Worm (Caenorhabditis elegans) whole organism, L2 larva: Measurements from ENCODE around the gene F14D7.3.

Source experiments
- C34F6.9 ChIP-seq: fragments of 150-350 bp; optimal IDR thresholded peaks from 2 replicates; lab custom pipeline; 2014; ENCODE audit warnings: missing biosample characterization, missing genetic modification characterization
- F13H6.1 ChIP-seq: sonication (generic microtip); optimal IDR thresholded peaks from 2 replicates; lab custom pipeline; 2016; ENCODE audit warnings: missing genetic modification characterization, missing compliant biosample characterization
- R02D3.7 ChIP-seq: fragments of 150-350 bp; optimal IDR thresholded peaks from 2 replicates; lab custom pipeline; 2014; ENCODE audit warnings: missing biosample characterization, missing genetic modification characterization
- Y55F3AM.14 ChIP-seq: fragments of 200-800 bp; sonication (Bioruptor generic); optimal IDR thresholded peaks from 2 replicates; lab custom pipeline; 2018; ENCODE audit warnings: mild to moderate bottlenecking, missing genetic modification characterization, missing compliant biosample characterization
- ZK546.5 ChIP-seq: sonication (generic microtip); optimal IDR thresholded peaks from 2 replicates; lab custom pipeline; 2017; ENCODE audit warnings: missing biosample characterization, missing genetic modification characterization
- alr-1 ChIP-seq: fragments of 150-350 bp; optimal IDR thresholded peaks from 2 replicates; lab custom pipeline; 2014; ENCODE audit warnings: missing biosample characterization, missing genetic modification characterization
- aly-2 ChIP-seq: fragments of 150-350 bp; optimal IDR thresholded peaks from 2 replicates; lab custom pipeline; 2014; ENCODE audit warnings: missing biosample characterization, missing genetic modification characterization
- ama-1 ChIP-seq: fragments of 150-350 bp; optimal IDR thresholded peaks from 2 replicates; lab custom pipeline; 2018; ENCODE audit warnings: inconsistent platforms
- blmp-1 ChIP-seq: sonication (generic microtip); optimal IDR thresholded peaks from 2 replicates; lab custom pipeline; 2017; ENCODE audit warnings: missing genetic modification characterization, mild to moderate bottlenecking, missing compliant biosample characterization, antibody characterized with exemption, moderate library complexity; ENCODE audit not compliant: insufficient read depth
- crh-2 ChIP-seq: sonication (generic microtip); optimal IDR thresholded peaks from 2 replicates; lab custom pipeline; 2017; ENCODE audit warnings: missing biosample characterization, missing genetic modification characterization
- dmd-4 ChIP-seq: sonication (generic microtip); optimal IDR thresholded peaks from 2 replicates; lab custom pipeline; 2017; ENCODE audit warnings: missing biosample characterization, missing genetic modification characterization
- egl-27 ChIP-seq: sonication (generic microtip); optimal IDR thresholded peaks from 3 replicates; lab custom pipeline; 2017; ENCODE audit warnings: missing biosample characterization, missing genetic modification reagents, missing genetic modification characterization
- fos-1 ChIP-seq: fragments of 150-350 bp; optimal IDR thresholded peaks from 2 replicates; lab custom pipeline; 2014; ENCODE audit warnings: missing biosample characterization, missing genetic modification characterization
- gmeb-1 ChIP-seq: fragments of 150-350 bp; optimal IDR thresholded peaks from 2 replicates; lab custom pipeline; 2014; ENCODE audit warnings: missing biosample characterization, missing genetic modification characterization
- lin-13 ChIP-seq: fragments of 150-350 bp; optimal IDR thresholded peaks from 2 replicates; lab custom pipeline; 2014; ENCODE audit warnings: missing biosample characterization, missing genetic modification reagents, missing genetic modification characterization
- lin-39 ChIP-seq: fragments of 150-350 bp; optimal IDR thresholded peaks from 2 replicates; lab custom pipeline; 2014; ENCODE audit warnings: missing biosample characterization, missing genetic modification reagents, missing genetic modification characterization
- lsy-2 ChIP-seq, 2 experiments: fragments of 150-350 bp in 1 of 2; sonication (generic microtip) in 1 of 2; optimal IDR thresholded peaks; 2 replicates each; lab custom pipeline; 2014 to 2017; ENCODE audit warnings: missing biosample characterization in 2 of 2, missing genetic modification characterization in 2 of 2
- mab-5 ChIP-seq: fragments of 150-350 bp; optimal IDR thresholded peaks from 2 replicates; lab custom pipeline; 2014; ENCODE audit warnings: missing biosample characterization, missing genetic modification characterization
- nhr-10 ChIP-seq: sonication (generic microtip); optimal IDR thresholded peaks from 2 replicates; lab custom pipeline; 2017; ENCODE audit warnings: missing biosample characterization, missing genetic modification characterization
- nhr-11 ChIP-seq: fragments of 150-350 bp; optimal IDR thresholded peaks from 2 replicates; lab custom pipeline; 2014; ENCODE audit warnings: missing biosample characterization, missing genetic modification characterization
- nhr-12 ChIP-seq: fragments of 150-350 bp; optimal IDR thresholded peaks from 2 replicates; lab custom pipeline; 2014; ENCODE audit warnings: missing biosample characterization, missing genetic modification characterization
- nhr-129 ChIP-seq: fragments of 150-350 bp; optimal IDR thresholded peaks from 2 replicates; lab custom pipeline; 2014; ENCODE audit warnings: missing biosample characterization, missing genetic modification characterization
- nhr-23 ChIP-seq: fragments of 150-350 bp; optimal IDR thresholded peaks from 2 replicates; lab custom pipeline; 2014; ENCODE audit warnings: missing biosample characterization, missing genetic modification reagents, missing genetic modification characterization
- nhr-25 ChIP-seq: fragments of 150-350 bp; sonication (generic microtip); optimal IDR thresholded peaks from 3 replicates; lab custom pipeline; 2014; ENCODE audit warnings: missing biosample characterization, missing genetic modification characterization
- nhr-6 ChIP-seq: fragments of 150-350 bp; optimal IDR thresholded peaks from 2 replicates; lab custom pipeline; 2014; ENCODE audit warnings: missing biosample characterization, missing genetic modification characterization
- sem-4 ChIP-seq: fragments of 150-350 bp; optimal IDR thresholded peaks from 2 replicates; lab custom pipeline; 2014; ENCODE audit warnings: missing biosample characterization, missing genetic modification reagents, missing genetic modification characterization
- skn-1 ChIP-seq: sonication (generic microtip); optimal IDR thresholded peaks from 2 replicates; lab custom pipeline; 2017; ENCODE audit warnings: missing biosample characterization, missing genetic modification characterization
- sma-3 ChIP-seq: sonication (generic microtip); optimal IDR thresholded peaks from 2 replicates; lab custom pipeline; 2016; ENCODE audit warnings: missing genetic modification reagents, missing genetic modification characterization, missing compliant biosample characterization
- sma-9 ChIP-seq, 2 experiments: fragments of 150-350 bp in 1 of 2; sonication (generic microtip) in 1 of 2; optimal IDR thresholded peaks; 2 replicates each; lab custom pipeline; 2014 to 2016; ENCODE audit warnings: missing genetic modification characterization in 2 of 2, mild to moderate bottlenecking in 1 of 2, missing biosample characterization in 1 of 2, missing compliant biosample characterization in 1 of 2, missing genetic modification reagents in 1 of 2, moderate library complexity in 1 of 2
- snpc-4 ChIP-seq: fragments of 150-350 bp; optimal IDR thresholded peaks from 2 replicates; lab custom pipeline; 2014; ENCODE audit warnings: missing biosample characterization, missing genetic modification characterization
- unc-39 ChIP-seq: fragments of 150-350 bp; optimal IDR thresholded peaks from 2 replicates; lab custom pipeline; 2014; ENCODE audit warnings: missing biosample characterization, missing genetic modification characterization
- unc-55 ChIP-seq: fragments of 150-350 bp; sonication (generic microtip); optimal IDR thresholded peaks from 3 replicates; lab custom pipeline; 2014; ENCODE audit warnings: missing biosample characterization, missing genetic modification reagents, missing genetic modification characterization
- unc-62 ChIP-seq: fragments of 150-350 bp; optimal IDR thresholded peaks from 2 replicates; lab custom pipeline; 2014; ENCODE audit warnings: missing biosample characterization, missing genetic modification reagents, missing genetic modification characterization
- ztf-11 ChIP-seq: sonication (generic microtip); optimal IDR thresholded peaks from 2 replicates; lab custom pipeline; 2017; ENCODE audit warnings: missing biosample characterization, missing genetic modification characterization
- ztf-4 ChIP-seq: fragments of 150-350 bp; optimal IDR thresholded peaks from 2 replicates; lab custom pipeline; 2014; ENCODE audit warnings: missing biosample characterization, missing genetic modification characterization

Gene F14D7.3

DNA sequence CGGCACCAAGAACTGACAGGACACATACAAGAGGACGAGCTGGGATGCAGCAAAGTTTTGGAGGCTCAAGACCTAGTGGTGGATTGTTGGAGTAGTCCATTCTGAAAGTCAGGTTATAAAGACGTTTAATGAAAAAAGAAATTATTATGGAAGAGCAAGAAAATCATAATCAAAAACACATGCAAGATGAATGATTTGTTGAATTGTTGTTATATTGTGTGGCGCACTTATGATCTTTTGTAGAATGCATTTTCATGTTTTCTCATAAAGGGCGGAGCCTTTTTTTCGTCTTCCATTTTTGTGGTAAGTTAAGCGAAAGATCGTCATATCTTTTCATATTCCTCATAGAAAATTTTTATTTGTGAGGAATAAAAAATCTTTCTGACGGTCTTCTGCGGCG, 19.9 kb downstream of the F14D7.3 start, which contains the start of gene F47B8.2:
Gene F47B8.2, minus strand, starts transcription at position 101 of the 400 bp plus-strand sequence.
- TF ChIP-seq C34F6.9 (tag; lab: Kevin White, UChicago) = no peak
- no peak for TF ChIP-seq Y55F3AM.14 (GFP tag; lab: Kevin White, UChicago)
- TF ChIP-seq unc-55 (GFP tag; lab: Kevin White, UChicago) = no peak

DNA sequence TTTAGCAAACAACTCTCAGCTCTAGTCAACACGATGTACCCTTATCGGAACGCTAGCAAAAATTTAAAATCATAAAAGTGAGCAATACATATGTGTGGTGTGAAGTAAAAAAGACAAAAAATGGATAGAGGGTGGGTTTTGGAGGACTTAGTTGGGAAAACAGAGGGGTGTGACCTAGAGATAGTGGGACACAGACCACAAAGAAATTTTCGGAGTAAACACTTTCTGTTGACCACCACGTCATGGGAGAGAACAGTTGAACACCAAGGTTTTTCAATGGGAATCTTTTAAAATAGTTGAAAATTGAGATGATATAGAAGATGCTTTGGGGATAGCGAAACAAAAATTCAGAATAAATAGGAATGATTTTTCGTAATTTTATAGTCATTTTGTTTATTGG, 20.6 kb downstream of the F14D7.3 start:
- TF ChIP-seq dmd-4 (tag; lab: Kevin White, UChicago) (no peak), C34F6.9 (tag; lab: Kevin White, UChicago) (peak; percentile 7), nhr-129 (tag; lab: Kevin White, UChicago) (peak; percentile 40), ztf-11 (tag; lab: Kevin White, UChicago) (no peak), unc-55 (GFP tag; lab: Kevin White, UChicago) (peak; percentile 19)

ce11 chrV:14317621-14318020, 21.0 kb downstream of the F14D7.3 start:
- TF ChIP-seq R02D3.7 (no peak), unc-55 (GFP tag; lab: Kevin White, UChicago) (no peak), C34F6.9 (tag; lab: Kevin White, UChicago) (no peak), Y55F3AM.14 (GFP tag; lab: Kevin White, UChicago) (no peak), dmd-4 (tag; lab: Kevin White, UChicago) (no peak), aly-2 (tag; lab: Kevin White, UChicago) (no peak), sma-9 (GFP tag; optimal IDR thresholded peaks at IDR 0.05; lab: Kevin White, UChicago) (no peak), sma-9 (tag; optimal IDR thresholded peaks at IDR 0.05; lab: Kevin White, UChicago) (no peak), nhr-129 (tag; lab: Kevin White, UChicago) (no peak), egl-27 (tag; lab: Kevin White, UChicago) (no peak)
- TF ChIP-seq, all 48 proteins: peak for 0

DNA sequence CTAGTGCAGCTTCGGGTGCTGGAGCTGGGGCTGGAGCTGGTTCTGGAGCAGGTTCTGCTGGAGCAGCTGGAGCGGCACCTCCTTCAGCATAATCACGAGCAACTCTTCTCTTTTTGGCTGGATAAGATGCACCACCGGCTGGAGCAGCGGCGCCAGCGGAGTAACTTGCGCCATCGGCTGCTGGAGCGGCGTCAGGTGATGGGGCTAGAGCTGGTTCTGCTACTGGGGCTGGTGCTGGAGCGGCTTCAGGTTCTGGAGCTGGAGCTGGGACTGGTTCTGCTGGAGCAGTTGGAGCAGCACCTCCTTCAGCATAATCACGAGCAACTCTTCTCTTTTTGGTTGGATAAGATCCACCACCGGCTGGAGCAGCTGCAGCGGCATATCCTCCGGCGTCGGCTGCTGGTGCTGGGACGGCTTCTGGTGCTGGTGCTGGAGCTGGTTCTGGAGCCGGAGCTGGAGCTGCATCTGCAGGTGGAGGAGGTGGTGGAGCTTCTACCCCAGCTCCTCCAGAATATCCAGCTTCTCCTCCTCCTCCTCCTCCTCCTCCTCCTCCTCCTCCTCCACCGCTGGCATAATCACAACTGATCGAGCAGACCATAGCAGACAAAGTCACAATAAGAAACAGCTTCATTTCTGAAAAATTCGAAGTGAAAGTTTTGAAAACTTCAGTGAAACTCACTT, 22.6 kb downstream of the F14D7.3 start, which contains the start of gene F47B8.13:
Gene F47B8.13, minus strand, starts transcription at position 631 of the 681 bp plus-strand sequence.
- TF ChIP-seq skn-1 (tag; lab: Kevin White, UChicago) (no peak), nhr-23 (tag; lab: Kevin White, UChicago) (no peak)

DNA sequence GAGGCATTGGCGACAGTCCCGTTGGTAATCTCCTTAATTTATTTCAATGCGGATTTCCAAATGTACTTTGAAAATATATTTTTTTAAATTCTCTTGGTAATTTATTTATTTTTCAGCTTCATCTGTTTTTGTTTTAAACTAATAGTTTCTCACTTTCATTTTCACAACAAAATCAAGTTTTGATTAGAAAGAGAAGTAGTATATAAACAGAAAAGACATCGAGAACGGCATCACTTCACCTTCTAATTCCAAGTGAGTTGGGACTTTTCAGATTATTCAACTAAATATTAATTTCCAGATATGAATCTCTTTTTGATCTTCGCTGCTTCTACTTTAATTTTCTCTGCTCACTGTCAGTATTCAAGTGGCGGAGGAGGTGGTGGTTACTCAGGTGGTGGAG, 23.6 kb downstream of the F14D7.3 start, which contains the start of gene F47B8.14:
Gene F47B8.14, plus strand, starts transcription at position 301 of the 400 bp plus-strand sequence.
- TF ChIP-seq nhr-11 = no peak
- no peak for TF ChIP-seq unc-62 (GFP tag; lab: Kevin White, UChicago)
- TF ChIP-seq R02D3.7 = no peak
- no peak for TF ChIP-seq ztf-4 (tag; lab: Kevin White, UChicago)
- TF ChIP-seq gmeb-1 (tag; lab: Kevin White, UChicago) = no peak
- TF ChIP-seq blmp-1 (tag; lab: Kevin White, UChicago) = no peak
- TF ChIP-seq sma-3 (GFP tag; lab: Kevin White, UChicago) = no peak

- no peak for TF ChIP-seq nhr-11
- TF ChIP-seq alr-1 (tag; lab: Kevin White, UChicago) = no peak
- TF ChIP-seq lin-39 = no peak
- TF ChIP-seq sem-4 (tag; lab: Kevin White, UChicago) = no peak
- TF ChIP-seq unc-62 (GFP tag; lab: Kevin White, UChicago) = no peak
- no peak for TF ChIP-seq ZK546.5 (tag; lab: Kevin White, UChicago)
- peak; percentile 11 for TF ChIP-seq Y55F3AM.14 (GFP tag; lab: Kevin White, UChicago)
- no peak for TF ChIP-seq nhr-6
- TF ChIP-seq, all 48 proteins: peak for 1
Measured at ce11 chrV:14320730-14321319, 24.2 kb downstream of the F14D7.3 start.

- TF ChIP-seq F13H6.1 (tag; lab: Kevin White, UChicago) = peak; percentile 15
- peak; percentile 59 for TF ChIP-seq ama-1
- peak; percentile 46 for TF ChIP-seq snpc-4 (tag; lab: Kevin White, UChicago)
- TF ChIP-seq mab-5 (tag; lab: Kevin White, UChicago) = no peak
- TF ChIP-seq aly-2 (tag; lab: Kevin White, UChicago) = no peak
- TF ChIP-seq nhr-25 (tag; lab: Kevin White, UChicago) = peak; percentile 1
- no peak for TF ChIP-seq nhr-12 (tag; lab: Kevin White, UChicago)
- TF ChIP-seq lin-13 (GFP tag; lab: Kevin White, UChicago) = peak; percentile 25
- peak; percentile 65 for TF ChIP-seq nhr-129 (tag; lab: Kevin White, UChicago)
- peak; percentile 1 for TF ChIP-seq fos-1
- no peak for TF ChIP-seq unc-62 (GFP tag; lab: Kevin White, UChicago)
- TF ChIP-seq unc-39 (tag; lab: Kevin White, UChicago) = no peak
- TF ChIP-seq lsy-2 (tag; optimal IDR thresholded peaks at IDR 0.05; lab: Kevin White, UChicago) = peak in 1 of 2 experiments; percentile 62
- TF ChIP-seq nhr-10 (tag; lab: Kevin White, UChicago) = no peak
- peak; percentile 27 for TF ChIP-seq sma-9 (GFP tag; optimal IDR thresholded peaks at IDR 0.05; lab: Kevin White, UChicago)
- no peak for TF ChIP-seq sma-9 (tag; optimal IDR thresholded peaks at IDR 0.05; lab: Kevin White, UChicago)
- peak; percentile 56 for TF ChIP-seq crh-2 (tag; lab: Kevin White, UChicago)
- TF ChIP-seq gmeb-1 (tag; lab: Kevin White, UChicago) = peak; percentile 23
- peak; percentile 25 for TF ChIP-seq sem-4 (tag; lab: Kevin White, UChicago)
- TF ChIP-seq unc-55 (GFP tag; lab: Kevin White, UChicago) = peak; percentile 62
- no peak for TF ChIP-seq dmd-4 (tag; lab: Kevin White, UChicago)
- peak; percentile 83 for TF ChIP-seq C34F6.9 (tag; lab: Kevin White, UChicago)
Measured at ce11 chrV:14322743-14323142, 26.1 kb downstream of the F14D7.3 start, which contains the start of gene F47B8.3. Gene F47B8.3, minus strand, starts transcription at chrV:14323003.
